Fruit fly (Drosophila melanogaster) whole organism, embryonic: Measurements from ENCODE around the gene CG14598.
A peak's percentile ranks its signal among the peaks of the same experiment; 100 is the strongest.

ENCODE experiments used
- ATbp ChIP-seq: fragments of 200-800 bp; sonication (Bioruptor generic); optimal IDR thresholded peaks from 2 replicates; lab custom pipeline; 2017; ENCODE audit warnings: missing biosample characterization, mild to moderate bottlenecking, missing genetic modification characterization, missing genetic modification reagents
- Abd-B ChIP-seq: fragments of 200-800 bp; sonication (Bioruptor generic); optimal IDR thresholded peaks from 2 replicates; lab custom pipeline; 2018; ENCODE audit warnings: missing biosample characterization, mild to moderate bottlenecking, missing genetic modification characterization, moderate library complexity
- CG10366 ChIP-seq: fragments of 200-800 bp; sonication (Bioruptor generic); IDR thresholded peaks from 2 replicates; pipeline ENCODE4 v1.3.6; 2022; ENCODE audit warnings: missing biosample characterization, missing genetic modification characterization
- CG10654 ChIP-seq: fragments of 200-800 bp; sonication (Bioruptor generic); optimal IDR thresholded peaks from 2 replicates; lab custom pipeline; 2016; ENCODE audit warnings: missing biosample characterization, missing genetic modification characterization
- CG11504 ChIP-seq: fragments of 200-800 bp; sonication (Bioruptor generic); optimal IDR thresholded peaks from 3 replicates; lab custom pipeline; 2019; ENCODE audit warnings: missing biosample characterization, mild to moderate bottlenecking, missing genetic modification characterization, moderate library complexity
- CG12104 ChIP-seq: fragments of 200-800 bp; sonication (Bioruptor generic); optimal IDR thresholded peaks from 3 replicates; lab custom pipeline; 2016; ENCODE audit warnings: missing biosample characterization, missing genetic modification characterization
- CG13424 ChIP-seq: fragments of 200-800 bp; sonication (Bioruptor generic); optimal IDR thresholded peaks from 2 replicates; lab custom pipeline; 2019; ENCODE audit warnings: missing biosample characterization, mild to moderate bottlenecking, missing genetic modification characterization, moderate library complexity
- CG14441 ChIP-seq: fragments of 200-800 bp; sonication (Bioruptor generic); IDR thresholded peaks from 2 replicates; pipeline ENCODE4 v1.3.6; 2022; ENCODE audit warnings: missing biosample characterization, missing genetic modification characterization
- CG14710 ChIP-seq: fragments of 200-800 bp; sonication (Bioruptor generic); optimal IDR thresholded peaks from 3 replicates; lab custom pipeline; 2019; ENCODE audit warnings: missing biosample characterization, mild to moderate bottlenecking, missing genetic modification characterization, moderate library complexity
- CG15269 ChIP-seq: fragments of 200-800 bp; sonication (Bioruptor generic); optimal IDR thresholded peaks from 2 replicates; lab custom pipeline; 2018; ENCODE audit warnings: missing biosample characterization, mild to moderate bottlenecking, missing genetic modification characterization, moderate library complexity
- CG1529 ChIP-seq: fragments of 200-800 bp; sonication (Bioruptor generic); optimal IDR thresholded peaks from 3 replicates; lab custom pipeline; 2018; ENCODE audit warnings: missing biosample characterization, missing genetic modification characterization
- CG1603 ChIP-seq: fragments of 200-800 bp; sonication (Bioruptor generic); optimal IDR thresholded peaks from 2 replicates; lab custom pipeline; 2019; ENCODE audit warnings: missing biosample characterization, mild to moderate bottlenecking, missing genetic modification characterization, moderate library complexity
- CG17361 ChIP-seq: fragments of 200-800 bp; sonication (Bioruptor generic); IDR thresholded peaks from 3 replicates; pipeline ENCODE4 v1.3.6; 2022; ENCODE audit warnings: missing biosample characterization, missing genetic modification characterization
- CG18476 ChIP-seq: fragments of 200-800 bp; sonication (Bioruptor generic); optimal IDR thresholded peaks from 2 replicates; lab custom pipeline; 2016; ENCODE audit warnings: missing biosample characterization, mild to moderate bottlenecking, missing genetic modification characterization
- CG18764 ChIP-seq: fragments of 200-800 bp; sonication (Bioruptor generic); optimal IDR thresholded peaks from 3 replicates; lab custom pipeline; 2016; ENCODE audit warnings: missing biosample characterization, missing genetic modification characterization
- CG2678 ChIP-seq: fragments of 200-800 bp; sonication (Bioruptor generic); optimal IDR thresholded peaks from 3 replicates; lab custom pipeline; 2019; ENCODE audit warnings: missing biosample characterization, mild to moderate bottlenecking, missing genetic modification characterization, moderate library complexity
- CG31365 ChIP-seq: fragments of 200-800 bp; sonication (Bioruptor generic); optimal IDR thresholded peaks from 2 replicates; lab custom pipeline; 2018; ENCODE audit warnings: missing biosample characterization, mild to moderate bottlenecking, missing genetic modification characterization
- CG31441 ChIP-seq: fragments of 200-800 bp; sonication (Bioruptor generic); IDR thresholded peaks from 2 replicates; pipeline ENCODE4 v1.3.6; 2022; ENCODE audit warnings: missing biosample characterization, missing genetic modification characterization
- CG4820 ChIP-seq: fragments of 200-800 bp; sonication (Bioruptor generic); optimal IDR thresholded peaks from 3 replicates; lab custom pipeline; 2016; ENCODE audit warnings: missing biosample characterization, missing genetic modification characterization
- CG5180 ChIP-seq: fragments of 200-800 bp; sonication (Bioruptor generic); optimal IDR thresholded peaks from 3 replicates; lab custom pipeline; 2017; ENCODE audit warnings: missing biosample characterization, missing genetic modification characterization, mild to moderate bottlenecking, moderate library complexity, missing genetic modification reagents
- CG5245 ChIP-seq: fragments of 200-800 bp; sonication (Bioruptor generic); optimal IDR thresholded peaks from 3 replicates; lab custom pipeline; 2016; ENCODE audit warnings: missing biosample characterization, missing genetic modification characterization
- CG7556 ChIP-seq: fragments of 200-800 bp; sonication (Bioruptor generic); optimal IDR thresholded peaks from 2 replicates; lab custom pipeline; 2017; ENCODE audit warnings: missing biosample characterization, mild to moderate bottlenecking, missing genetic modification characterization
- CG8924 ChIP-seq: fragments of 200-800 bp; optimal IDR thresholded peaks from 3 replicates; lab custom pipeline; 2019; ENCODE audit warnings: missing biosample characterization, mild to moderate bottlenecking, missing genetic modification characterization, moderate library complexity
- CG9817 ChIP-seq: fragments of 200-800 bp; sonication (Bioruptor generic); optimal IDR thresholded peaks from 2 replicates; lab custom pipeline; 2018; ENCODE audit warnings: missing biosample characterization, mild to moderate bottlenecking, missing genetic modification characterization, moderate library complexity
- Drgx ChIP-seq: fragments of 200-800 bp; sonication (Bioruptor generic); IDR thresholded peaks from 2 replicates; pipeline ENCODE4 v1.3.6; 2022; ENCODE audit warnings: missing biosample characterization, missing genetic modification characterization
- HLHmδ ChIP-seq: fragments of 200-800 bp; sonication (Bioruptor generic); optimal IDR thresholded peaks from 2 replicates; lab custom pipeline; 2018; ENCODE audit warnings: missing biosample characterization, mild to moderate bottlenecking, missing genetic modification characterization, moderate library complexity
- Hr3 ChIP-seq: fragments of 200-800 bp; sonication (Bioruptor generic); optimal IDR thresholded peaks from 3 replicates; lab custom pipeline; 2016; ENCODE audit warnings: missing biosample characterization, missing genetic modification characterization
- Hr78 ChIP-seq, 2 experiments: fragments of 200-800 bp in 1 of 2; fragments of >200 bp in 1 of 2; sonication (Bioruptor generic) in 1 of 2; optimal IDR thresholded peaks; 2 replicates each; lab custom pipeline; 2017 to 2019; ENCODE audit warnings: missing biosample characterization in 2 of 2, missing genetic modification characterization in 2 of 2, mild to moderate bottlenecking in 1 of 2, moderate library complexity in 1 of 2
- Hsf ChIP-seq: fragments of 200-800 bp; sonication (Bioruptor generic); optimal IDR thresholded peaks from 3 replicates; lab custom pipeline; 2016; ENCODE audit warnings: missing biosample characterization, missing genetic modification characterization
- Oli ChIP-seq: fragments of 200-800 bp; sonication (Bioruptor generic); optimal IDR thresholded peaks from 2 replicates; lab custom pipeline; 2018; ENCODE audit warnings: missing biosample characterization, mild to moderate bottlenecking, missing genetic modification characterization, moderate library complexity
- Poxn ChIP-seq: fragments of 200-800 bp; sonication (Bioruptor generic); IDR thresholded peaks from 2 replicates; pipeline ENCODE4 v1.3.6; 2022; ENCODE audit warnings: missing biosample characterization, missing genetic modification characterization
- ab ChIP-seq: fragments of 200-800 bp; sonication (Bioruptor generic); optimal IDR thresholded peaks from 2 replicates; lab custom pipeline; 2016; ENCODE audit warnings: missing biosample characterization, missing genetic modification characterization
- ase ChIP-seq: fragments of 200-800 bp; sonication (Bioruptor generic); IDR thresholded peaks from 3 replicates; pipeline ENCODE4 v1.3.6; 2022; ENCODE audit warnings: missing biosample characterization, missing genetic modification characterization
- bab2 ChIP-seq: fragments of 200-800 bp; sonication (Bioruptor generic); optimal IDR thresholded peaks from 2 replicates; lab custom pipeline; 2016; ENCODE audit warnings: missing biosample characterization, missing genetic modification characterization
- bcd ChIP-seq: fragments of 200-800 bp; sonication (Bioruptor generic); optimal IDR thresholded peaks from 2 replicates; lab custom pipeline; 2017; ENCODE audit warnings: missing biosample characterization, mild to moderate bottlenecking, missing genetic modification characterization
- cas ChIP-seq: fragments of 200-800 bp; sonication (Bioruptor generic); IDR thresholded peaks from 2 replicates; pipeline ENCODE4 v1.3.6; 2022; ENCODE audit warnings: missing biosample characterization, missing genetic modification characterization
- esg ChIP-seq: fragments of 200-800 bp; sonication (Bioruptor generic); conservative IDR thresholded peaks from 2 replicates; pipeline ENCODE4 v1.3.6; 2022; ENCODE audit warnings: missing biosample characterization, missing genetic modification characterization
- gem ChIP-seq: fragments of 200-800 bp; sonication (Bioruptor generic); optimal IDR thresholded peaks from 2 replicates; lab custom pipeline; 2019; ENCODE audit warnings: missing biosample characterization, mild to moderate bottlenecking, missing genetic modification characterization, moderate library complexity
- knrl ChIP-seq: fragments of 200-800 bp; sonication (Bioruptor generic); IDR thresholded peaks from 3 replicates; pipeline ENCODE4 v1.3.6; 2022; ENCODE audit warnings: missing biosample characterization, missing genetic modification characterization; ENCODE audit not compliant: partially characterized antibody
- oc ChIP-seq: fragments of 200-800 bp; sonication (Bioruptor generic); optimal IDR thresholded peaks from 2 replicates; lab custom pipeline; 2018; ENCODE audit warnings: missing biosample characterization, mild to moderate bottlenecking, missing genetic modification characterization, moderate library complexity
- org-1 ChIP-seq: fragments of 200-800 bp; sonication (Bioruptor generic); optimal IDR thresholded peaks from 2 replicates; lab custom pipeline; 2017; ENCODE audit warnings: missing biosample characterization, missing genetic modification characterization
- pan ChIP-seq, 4 experiments: fragments of >200 bp in 3 of 4; fragments of 200-800 bp in 1 of 4; sonication (Bioruptor generic) in 1 of 4; optimal IDR thresholded peaks in 3 of 4; IDR thresholded peaks in 1 of 4; 2 replicates each; pipeline versions ENCODE4 v1.3.6 to Lab custom; 2017 to 2022; ENCODE audit warnings: missing biosample characterization in 2 of 4, missing genetic modification characterization in 2 of 4, mixed read lengths in 1 of 4
- phol ChIP-seq: fragments of 200-800 bp; sonication (Bioruptor generic); optimal IDR thresholded peaks from 3 replicates; lab custom pipeline; 2018; ENCODE audit warnings: missing biosample characterization, mild to moderate bottlenecking, missing genetic modification characterization, moderate library complexity
- ro ChIP-seq: fragments of 200-800 bp; sonication (Bioruptor generic); IDR thresholded peaks from 2 replicates; pipeline ENCODE4 v1.3.6; 2022; ENCODE audit warnings: missing biosample characterization, missing genetic modification characterization
- run ChIP-seq: fragments of 200-800 bp; sonication (Bioruptor generic); optimal IDR thresholded peaks from 3 replicates; lab custom pipeline; 2018; ENCODE audit warnings: missing biosample characterization, mild to moderate bottlenecking, missing genetic modification characterization
- sisA ChIP-seq: fragments of 200-800 bp; sonication (Bioruptor generic); IDR thresholded peaks from 2 replicates; pipeline ENCODE4 v1.3.6; 2022; ENCODE audit warnings: missing biosample characterization, missing genetic modification characterization
- ssp ChIP-seq: fragments of 200-800 bp; sonication (Bioruptor generic); IDR thresholded peaks from 2 replicates; pipeline ENCODE4 v1.3.6; 2022; ENCODE audit warnings: missing biosample characterization, missing genetic modification characterization
- tin ChIP-seq: fragments of 200-800 bp; sonication (Bioruptor generic); optimal IDR thresholded peaks from 3 replicates; lab custom pipeline; 2016; ENCODE audit warnings: missing biosample characterization, missing genetic modification characterization
- tna ChIP-seq: fragments of 200-800 bp; sonication (Bioruptor generic); IDR thresholded peaks from 2 replicates; pipeline ENCODE4 v1.3.6; 2022; ENCODE audit warnings: missing biosample characterization, missing genetic modification characterization; ENCODE audit not compliant: partially characterized antibody
- ttk ChIP-seq: fragments of 200-800 bp; sonication (Bioruptor generic); IDR thresholded peaks from 2 replicates; pipeline ENCODE4 v2.1.2; 2022; ENCODE audit warnings: missing biosample characterization, missing genetic modification characterization

CG14598 gene

dm6 chr3R:7490884-7491283 is 51.3 kb downstream of the CG14598 start (continued):
- TF ChIP-seq CG7556 (GFP tag; lab: Kevin White, UChicago) (peak; percentile 55), Hsf (GFP tag; lab: Kevin White, UChicago) (peak; percentile 30), CG15269 (tag; lab: Kevin White, UChicago) (peak; percentile 69), tin (GFP tag; lab: Kevin White, UChicago) (peak; percentile 16), CG10654 (GFP tag; lab: Kevin White, UChicago) (peak; percentile 43), Hr3 (GFP tag; lab: Kevin White, UChicago) (peak; percentile 44), CG8924 (tag; lab: Kevin White, UChicago) (peak; percentile 20), ttk (GFP tag; lab: Robert Waterston, UW) (peak; percentile 74), CG14441 (GFP tag; lab: Robert Waterston, UW) (peak; percentile 33; the same call in 1 of the 2 replicates), CG5180 (GFP tag; lab: Kevin White, UChicago) (peak; percentile 47), CG1529 (peak; percentile 11), CG31365 (tag; lab: Kevin White, UChicago) (no peak), CG4820 (peak; percentile 62), CG31441 (GFP tag; lab: Robert Waterston, UW) (peak; percentile 89), CG18764 (GFP tag; lab: Kevin White, UChicago) (peak; percentile 40), phol (tag; lab: Kevin White, UChicago) (peak; percentile 86), CG17361 (GFP tag; lab: Robert Waterston, UW) (peak; percentile 91), bab2 (GFP tag; lab: Kevin White, UChicago) (no peak), CG14710 (no peak), knrl (GFP tag; lab: Robert Waterston, UW) (no peak), ATbp (GFP tag; lab: Kevin White, UChicago) (peak; percentile 63), ssp (GFP tag; lab: Robert Waterston, UW) (peak; percentile 39; the same call in 1 of the 2 replicates), cas (no peak), sisA (GFP tag; lab: Robert Waterston, UW) (peak; percentile 45), tna (no peak), CG18476 (GFP tag; lab: Kevin White, UChicago) (peak; percentile 5), CG1603 (tag; lab: Kevin White, UChicago) (peak; percentile 16), run (tag; lab: Kevin White, UChicago) (peak; percentile 35), oc (no peak), org-1 (GFP tag; lab: Kevin White, UChicago) (peak; percentile 35), Abd-B (GFP tag; lab: Kevin White, UChicago) (peak; percentile 74), CG2678 (tag; lab: Kevin White, UChicago) (peak; percentile 81), bcd (GFP tag; lab: Kevin White, UChicago) (peak; percentile 50), Hr78 (GFP tag; optimal IDR thresholded peaks at IDR 0.05; lab: Kevin White, UChicago) (no peak), pan (optimal IDR thresholded peaks at IDR 0.05; lab: Kevin White, UChicago) (no peak), pan (GFP tag; optimal IDR thresholded peaks at IDR 0.05 in 1 of 2, IDR thresholded peaks at IDR 0.05 in 1 of 2) (peak in 1 of 2 experiments; percentile 57), CG10366 (GFP tag; lab: Robert Waterston, UW) (peak; percentile 49; the same call in 1 of the 2 replicates), HLHmδ (GFP tag; lab: Kevin White, UChicago) (no peak), ase (GFP tag; lab: Robert Waterston, UW) (peak; percentile 51; the same call in 1 of the 3 replicates), Drgx (peak; percentile 51), Poxn (no peak), CG9817 (tag; lab: Kevin White, UChicago) (peak; percentile 24), ro (no peak), CG11504 (peak; percentile 90), gem (tag; lab: Kevin White, UChicago) (peak; percentile 83), esg (GFP tag; lab: Robert Waterston, UW) (peak; percentile 58), Oli (peak; percentile 80), CG13424 (tag; lab: Kevin White, UChicago) (peak; percentile 81), ab (no peak), CG5245 (peak; percentile 20), CG12104 (peak; percentile 52)
